Worm (Caenorhabditis elegans): ENCODE results near the gene rif-1.2.
A peak's percentile ranks its signal among the peaks of the same experiment; 100 is the strongest.

Gene rif-1.2

ce11 chrX:12367498-12367897, 3.7 kb downstream of the rif-1.2 start:
- TF ChIP-seq cog-1 (tag; optimal IDR thresholded peaks at IDR 0.05) = no peak
- peak; percentile 47; the same call in 1 of the 2 replicates for TF ChIP-seq ztf-29 (GFP tag; IDR thresholded peaks at IDR 0.05)
- 0 out of 2 replicates have a peak, but pooled peaks have one; percentile 34 for TF ChIP-seq klf-2 (GFP tag; conservative IDR thresholded peaks at IDR 0.05)
- peak; percentile 21 for TF ChIP-seq med-1 (GFP tag; optimal IDR thresholded peaks at IDR 0.05; ENCODE audit: insufficient read depth)
- peak; percentile 62 for TF ChIP-seq T22C8.4 (GFP tag; IDR thresholded peaks at IDR 0.05)
- TF ChIP-seq ztf-23 (GFP tag; IDR thresholded peaks at IDR 0.05) = peak; percentile 85
- TF ChIP-seq ref-1 (GFP tag; conservative IDR thresholded peaks at IDR 0.05) = peak; percentile 58; the same call in 1 of the 2 replicates
- peak; percentile 92 for TF ChIP-seq flt-1 (GFP tag; IDR thresholded peaks at IDR 0.05)
- TF ChIP-seq tab-1 (GFP tag; IDR thresholded peaks at IDR 0.05) = peak; percentile 81

- TF ChIP-seq ztf-23 (GFP tag; IDR thresholded peaks at IDR 0.05) (no peak), flt-1 (GFP tag; IDR thresholded peaks at IDR 0.05) (no peak), cog-1 (tag; optimal IDR thresholded peaks at IDR 0.05) (no peak), T22C8.4 (GFP tag; IDR thresholded peaks at IDR 0.05) (no peak), med-1 (GFP tag; optimal IDR thresholded peaks at IDR 0.05; ENCODE audit: insufficient read depth) (no peak), ztf-29 (GFP tag; IDR thresholded peaks at IDR 0.05) (no peak), tab-1 (GFP tag; IDR thresholded peaks at IDR 0.05) (no peak), ref-1 (GFP tag; conservative IDR thresholded peaks at IDR 0.05) (no peak), klf-2 (GFP tag; conservative IDR thresholded peaks at IDR 0.05) (no peak)
These were observed 5.8 kb downstream of the rif-1.2 start, which contains the start of gene F19H6.4 for ce11 chrX:12365388-12365787. Gene F19H6.4, plus strand, starts transcription at chrX:12365688.

- no peak for TF ChIP-seq ref-1 (GFP tag; conservative IDR thresholded peaks at IDR 0.05)
- no peak for TF ChIP-seq cog-1 (tag; optimal IDR thresholded peaks at IDR 0.05)
- TF ChIP-seq T22C8.4 (GFP tag; IDR thresholded peaks at IDR 0.05) = no peak
- TF ChIP-seq tab-1 (GFP tag; IDR thresholded peaks at IDR 0.05) = no peak
These were observed 6.4 kb downstream of the rif-1.2 start, which contains the start of gene F19H6.5 for ce11 chrX:12364804-12365203. Gene F19H6.5, minus strand, starts transcription at chrX:12364904.

ce11 chrX:12362951-12363486, 8.2 kb downstream of the rif-1.2 start:
- no peak for TF ChIP-seq tab-1 (GFP tag; IDR thresholded peaks at IDR 0.05)
- peak; percentile 91 for TF ChIP-seq T22C8.4 (GFP tag; IDR thresholded peaks at IDR 0.05)
- 0 out of 2 replicates have a peak, but pooled peaks have one; percentile 35 for TF ChIP-seq ztf-23 (GFP tag; IDR thresholded peaks at IDR 0.05)
- peak; percentile 12 for TF ChIP-seq med-1 (GFP tag; optimal IDR thresholded peaks at IDR 0.05; ENCODE audit: insufficient read depth)
- no peak for TF ChIP-seq flt-1 (GFP tag; IDR thresholded peaks at IDR 0.05)
- peak; percentile 44; the same call in 1 of the 2 replicates for TF ChIP-seq klf-2 (GFP tag; conservative IDR thresholded peaks at IDR 0.05)
- TF ChIP-seq ztf-29 (GFP tag; IDR thresholded peaks at IDR 0.05) = no peak
- TF ChIP-seq ref-1 (GFP tag; conservative IDR thresholded peaks at IDR 0.05) = no peak
- peak; percentile 87 for TF ChIP-seq cog-1 (tag; optimal IDR thresholded peaks at IDR 0.05)

- no peak for TF ChIP-seq T22C8.4 (GFP tag; IDR thresholded peaks at IDR 0.05)
- no peak for TF ChIP-seq ztf-29 (GFP tag; IDR thresholded peaks at IDR 0.05)
- no peak for TF ChIP-seq med-1 (GFP tag; optimal IDR thresholded peaks at IDR 0.05; ENCODE audit: insufficient read depth)
- TF ChIP-seq cog-1 (tag; optimal IDR thresholded peaks at IDR 0.05) = no peak
- TF ChIP-seq klf-2 (GFP tag; conservative IDR thresholded peaks at IDR 0.05) = no peak
- TF ChIP-seq ztf-23 (GFP tag; IDR thresholded peaks at IDR 0.05) = no peak
- TF ChIP-seq flt-1 (GFP tag; IDR thresholded peaks at IDR 0.05) = no peak
- no peak for TF ChIP-seq tab-1 (GFP tag; IDR thresholded peaks at IDR 0.05)
- TF ChIP-seq ref-1 (GFP tag; conservative IDR thresholded peaks at IDR 0.05) = no peak
These were observed 10.8 kb downstream of the rif-1.2 start, which contains the start of the genes nspc-15 and F19H6.6 for ce11 chrX:12360444-12360843. Gene nspc-15, plus strand, starts transcription at chrX:12360744. Gene F19H6.6, plus strand, starts transcription at chrX:12360827.

- TF ChIP-seq med-1 (GFP tag; optimal IDR thresholded peaks at IDR 0.05; ENCODE audit: insufficient read depth) = no peak
- no peak for TF ChIP-seq ref-1 (GFP tag; conservative IDR thresholded peaks at IDR 0.05)
- no peak for TF ChIP-seq cog-1 (tag; optimal IDR thresholded peaks at IDR 0.05)
- TF ChIP-seq ztf-23 (GFP tag; IDR thresholded peaks at IDR 0.05) = no peak
- TF ChIP-seq tab-1 (GFP tag; IDR thresholded peaks at IDR 0.05) = no peak
- TF ChIP-seq ztf-29 (GFP tag; IDR thresholded peaks at IDR 0.05) = no peak
- TF ChIP-seq T22C8.4 (GFP tag; IDR thresholded peaks at IDR 0.05) = no peak
- TF ChIP-seq klf-2 (GFP tag; conservative IDR thresholded peaks at IDR 0.05) = no peak
- no peak for TF ChIP-seq flt-1 (GFP tag; IDR thresholded peaks at IDR 0.05)
These were observed 12.3 kb downstream of the rif-1.2 start, which contains the start of gene nspc-14 for ce11 chrX:12358957-12359356. Gene nspc-14, minus strand, starts transcription at chrX:12359057.

ce11 chrX:12357127-12357526, 14.1 kb downstream of the rif-1.2 start, which contains the start of gene nspc-13:
Gene nspc-13, plus strand, starts transcription at chrX:12357427.
- TF ChIP-seq ref-1 (GFP tag; conservative IDR thresholded peaks at IDR 0.05) (no peak), ztf-29 (GFP tag; IDR thresholded peaks at IDR 0.05) (no peak), tab-1 (GFP tag; IDR thresholded peaks at IDR 0.05) (no peak), ztf-23 (GFP tag; IDR thresholded peaks at IDR 0.05) (no peak), flt-1 (GFP tag; IDR thresholded peaks at IDR 0.05) (no peak), med-1 (GFP tag; optimal IDR thresholded peaks at IDR 0.05; ENCODE audit: insufficient read depth) (no peak), klf-2 (GFP tag; conservative IDR thresholded peaks at IDR 0.05) (no peak), cog-1 (tag; optimal IDR thresholded peaks at IDR 0.05) (no peak), T22C8.4 (GFP tag; IDR thresholded peaks at IDR 0.05) (no peak)

ce11 chrX:12356581-12356980, 14.6 kb downstream of the rif-1.2 start, which contains the start of gene nspc-12:
Gene nspc-12, minus strand, starts transcription at chrX:12356681.
- TF ChIP-seq klf-2 (GFP tag; conservative IDR thresholded peaks at IDR 0.05) (no peak), tab-1 (GFP tag; IDR thresholded peaks at IDR 0.05) (no peak)

ce11 chrX:12352872-12353271, 18.3 kb downstream of the rif-1.2 start, which contains the start of gene F42F12.4:
Gene F42F12.4, minus strand, starts transcription at chrX:12352947.
- TF ChIP-seq T22C8.4 (GFP tag; IDR thresholded peaks at IDR 0.05) (no peak), ztf-29 (GFP tag; IDR thresholded peaks at IDR 0.05) (no peak), ref-1 (GFP tag; conservative IDR thresholded peaks at IDR 0.05) (no peak), med-1 (GFP tag; optimal IDR thresholded peaks at IDR 0.05; ENCODE audit: insufficient read depth) (no peak), cog-1 (tag; optimal IDR thresholded peaks at IDR 0.05) (no peak)

ce11 chrX:12350207-12350606, 21.0 kb downstream of the rif-1.2 start, which contains the start of gene F42F12.3:
Gene F42F12.3, plus strand, starts transcription at chrX:12350578.
- TF ChIP-seq klf-2 (GFP tag; conservative IDR thresholded peaks at IDR 0.05) (no peak), ztf-23 (GFP tag; IDR thresholded peaks at IDR 0.05) (no peak), med-1 (GFP tag; optimal IDR thresholded peaks at IDR 0.05; ENCODE audit: insufficient read depth) (no peak), tab-1 (GFP tag; IDR thresholded peaks at IDR 0.05) (no peak), cog-1 (tag; optimal IDR thresholded peaks at IDR 0.05) (no peak), flt-1 (GFP tag; IDR thresholded peaks at IDR 0.05) (no peak)

All from whole organism, midembryonic.